Fruit fly (Drosophila melanogaster) whole organism, embryonic: Measurements from ENCODE around the gene CG8176.

Experiments used
- ATbp ChIP-seq: fragments of 200-800 bp; sonication (Bioruptor generic); optimal IDR thresholded peaks from 2 replicates; lab custom pipeline; 2017; ENCODE audit warnings: missing biosample characterization, mild to moderate bottlenecking, missing genetic modification characterization, missing genetic modification reagents
- Asciz ChIP-seq: fragments of 200-800 bp; sonication (Bioruptor generic); optimal IDR thresholded peaks from 2 replicates; lab custom pipeline; 2017; ENCODE audit warnings: missing biosample characterization, mild to moderate bottlenecking, missing genetic modification characterization, missing genetic modification reagents
- Blimp-1 ChIP-seq: fragments of 200-800 bp; sonication (Bioruptor generic); optimal IDR thresholded peaks from 3 replicates; lab custom pipeline; 2018; ENCODE audit warnings: missing biosample characterization, missing genetic modification characterization, mild to moderate bottlenecking, moderate library complexity, missing genetic modification reagents
- Bteb2 ChIP-seq: fragments of 200-800 bp; sonication (Bioruptor generic); optimal IDR thresholded peaks from 2 replicates; lab custom pipeline; 2016; ENCODE audit warnings: missing biosample characterization, missing genetic modification characterization
- CG10462 ChIP-seq: fragments of 200-800 bp; sonication (Bioruptor generic); optimal IDR thresholded peaks from 2 replicates; lab custom pipeline; 2016; ENCODE audit warnings: missing biosample characterization, missing genetic modification characterization
- CG11247 ChIP-seq: fragments of 200-800 bp; sonication (Bioruptor generic); IDR thresholded peaks from 2 replicates; pipeline ENCODE4 v1.3.6; 2022; ENCODE audit warnings: missing biosample characterization, missing genetic modification characterization
- CG11560 ChIP-seq: fragments of 200-800 bp; sonication (Bioruptor generic); IDR thresholded peaks from 3 replicates; pipeline ENCODE4 v1.3.6; 2022; ENCODE audit warnings: missing biosample characterization, missing genetic modification characterization
- CG14441 ChIP-seq: fragments of 200-800 bp; sonication (Bioruptor generic); IDR thresholded peaks from 2 replicates; pipeline ENCODE4 v1.3.6; 2022; ENCODE audit warnings: missing biosample characterization, missing genetic modification characterization
- CG1529 ChIP-seq: fragments of 200-800 bp; sonication (Bioruptor generic); optimal IDR thresholded peaks from 3 replicates; lab custom pipeline; 2018; ENCODE audit warnings: missing biosample characterization, missing genetic modification characterization
- CG18476 ChIP-seq: fragments of 200-800 bp; sonication (Bioruptor generic); optimal IDR thresholded peaks from 2 replicates; lab custom pipeline; 2016; ENCODE audit warnings: missing biosample characterization, mild to moderate bottlenecking, missing genetic modification characterization
- CG18599 ChIP-seq: fragments of 200-800 bp; sonication (Bioruptor generic); optimal IDR thresholded peaks from 3 replicates; lab custom pipeline; 2017; ENCODE audit warnings: missing biosample characterization, missing genetic modification characterization, mild to moderate bottlenecking, moderate library complexity, missing genetic modification reagents
- CG2116 ChIP-seq: fragments of 200-800 bp; sonication (Bioruptor generic); optimal IDR thresholded peaks from 3 replicates; lab custom pipeline; 2018; ENCODE audit warnings: missing biosample characterization, mild to moderate bottlenecking, missing genetic modification characterization
- CG2712 ChIP-seq: fragments of 200-800 bp; optimal IDR thresholded peaks from 3 replicates; lab custom pipeline; 2019; ENCODE audit warnings: missing biosample characterization, mild to moderate bottlenecking, missing genetic modification characterization, moderate library complexity
- CG2875 ChIP-seq: fragments of 200-800 bp; sonication (Bioruptor generic); optimal IDR thresholded peaks from 2 replicates; lab custom pipeline; 2017; ENCODE audit warnings: missing biosample characterization, mild to moderate bottlenecking, missing genetic modification characterization, missing genetic modification reagents
- CG3065 ChIP-seq: fragments of 200-800 bp; sonication (Bioruptor generic); optimal IDR thresholded peaks from 2 replicates; lab custom pipeline; 2016; ENCODE audit warnings: missing biosample characterization, missing genetic modification characterization
- CG4360 ChIP-seq: fragments of 200-800 bp; sonication (Bioruptor generic); IDR thresholded peaks from 2 replicates; pipeline ENCODE4 v1.3.6; 2022; ENCODE audit warnings: missing biosample characterization, missing genetic modification characterization
- CG6765 ChIP-seq: fragments of 200-800 bp; sonication (Bioruptor generic); optimal IDR thresholded peaks from 3 replicates; lab custom pipeline; 2017; ENCODE audit warnings: missing biosample characterization, mild to moderate bottlenecking, missing genetic modification characterization
- CG6813 ChIP-seq: fragments of 200-800 bp; sonication (Bioruptor generic); optimal IDR thresholded peaks from 2 replicates; lab custom pipeline; 2017; ENCODE audit warnings: missing biosample characterization, missing genetic modification characterization, mild to moderate bottlenecking, moderate library complexity, missing genetic modification reagents
- CG6854 ChIP-seq: fragments of 200-800 bp; sonication (Bioruptor generic); optimal IDR thresholded peaks from 3 replicates; lab custom pipeline; 2017; ENCODE audit warnings: missing biosample characterization, mild to moderate bottlenecking, missing genetic modification characterization
- CG7372 ChIP-seq: fragments of 200-800 bp; sonication (Bioruptor generic); IDR thresholded peaks from 2 replicates; pipeline ENCODE4 v1.3.6; 2022; ENCODE audit warnings: missing biosample characterization, missing genetic modification characterization
- CG8388 ChIP-seq: fragments of 200-800 bp; sonication (Bioruptor generic); optimal IDR thresholded peaks from 2 replicates; lab custom pipeline; 2019; ENCODE audit warnings: missing biosample characterization, mild to moderate bottlenecking, missing genetic modification characterization, moderate library complexity
- CG9609 ChIP-seq: fragments of 200-800 bp; sonication (Bioruptor generic); optimal IDR thresholded peaks from 3 replicates; lab custom pipeline; 2016; ENCODE audit warnings: missing biosample characterization, missing genetic modification characterization
- CG9817 ChIP-seq: fragments of 200-800 bp; sonication (Bioruptor generic); optimal IDR thresholded peaks from 2 replicates; lab custom pipeline; 2018; ENCODE audit warnings: missing biosample characterization, mild to moderate bottlenecking, missing genetic modification characterization, moderate library complexity
- D19A ChIP-seq: fragments of 200-800 bp; optimal IDR thresholded peaks from 3 replicates; lab custom pipeline; 2019; ENCODE audit warnings: missing biosample characterization, mild to moderate bottlenecking, missing genetic modification characterization, moderate library complexity
- E2f1 ChIP-seq: fragments of 200-800 bp; sonication (Bioruptor generic); IDR thresholded peaks from 2 replicates; pipeline ENCODE4 v1.3.6; 2022; ENCODE audit warnings: missing biosample characterization, missing genetic modification characterization
- H15 ChIP-seq: fragments of 200-800 bp; sonication (Bioruptor generic); IDR thresholded peaks from 3 replicates; pipeline ENCODE4 v1.3.6; 2022; ENCODE audit warnings: missing biosample characterization, missing genetic modification characterization
- HLHmδ ChIP-seq: fragments of 200-800 bp; sonication (Bioruptor generic); optimal IDR thresholded peaks from 2 replicates; lab custom pipeline; 2018; ENCODE audit warnings: missing biosample characterization, mild to moderate bottlenecking, missing genetic modification characterization, moderate library complexity
- Hmx ChIP-seq: fragments of 200-800 bp; sonication (Bioruptor generic); optimal IDR thresholded peaks from 2 replicates; lab custom pipeline; 2016; ENCODE audit warnings: missing biosample characterization, missing genetic modification characterization
- Jarid2 ChIP-seq: fragments of 200-800 bp; sonication (Bioruptor generic); optimal IDR thresholded peaks from 3 replicates; lab custom pipeline; 2017; ENCODE audit warnings: mild to moderate bottlenecking, missing biosample characterization, missing genetic modification reagents, missing genetic modification characterization
- Nf-YA ChIP-seq: fragments of 200-800 bp; sonication (Bioruptor generic); IDR thresholded peaks from 2 replicates; pipeline ENCODE4 v1.3.6; 2022; ENCODE audit warnings: missing biosample characterization, missing genetic modification characterization
- Opbp ChIP-seq: fragments of 200-800 bp; sonication (Bioruptor generic); IDR thresholded peaks from 3 replicates; pipeline ENCODE4 v1.3.6; 2022; ENCODE audit warnings: missing biosample characterization, missing genetic modification characterization; ENCODE audit not compliant: partially characterized antibody
- Six4 ChIP-seq: fragments of 200-800 bp; sonication (Bioruptor generic); optimal IDR thresholded peaks from 2 replicates; lab custom pipeline; 2016; ENCODE audit warnings: missing biosample characterization, missing genetic modification characterization
- Spps ChIP-seq: fragments of 200-800 bp; sonication (Bioruptor generic); optimal IDR thresholded peaks from 2 replicates; lab custom pipeline; 2018; ENCODE audit warnings: missing biosample characterization, mild to moderate bottlenecking, missing genetic modification characterization
- crc ChIP-seq: fragments of 200-800 bp; sonication (Bioruptor generic); optimal IDR thresholded peaks from 2 replicates; lab custom pipeline; 2016; ENCODE audit warnings: missing biosample characterization, missing genetic modification characterization
- fru ChIP-seq: fragments of >200 bp; optimal IDR thresholded peaks from 2 replicates; lab custom pipeline; 2017
- gcm ChIP-seq: fragments of 200-800 bp; sonication (Bioruptor generic); optimal IDR thresholded peaks from 2 replicates; lab custom pipeline; 2019; ENCODE audit warnings: missing biosample characterization, mild to moderate bottlenecking, missing genetic modification characterization, moderate library complexity
- hkb ChIP-seq, 2 experiments: fragments of 200-800 bp in 1 of 2; fragments of >200 bp in 1 of 2; sonication (Bioruptor generic) in 1 of 2; IDR thresholded peaks in 1 of 2; optimal IDR thresholded peaks in 1 of 2; 2 replicates each; pipeline versions ENCODE4 v1.3.6 to Lab custom; 2017 to 2022; ENCODE audit warnings: missing biosample characterization in 1 of 2, missing genetic modification characterization in 1 of 2
- mirr ChIP-seq: fragments of 200-800 bp; sonication (Bioruptor generic); optimal IDR thresholded peaks from 3 replicates; lab custom pipeline; 2018; ENCODE audit warnings: missing biosample characterization, mild to moderate bottlenecking, missing genetic modification characterization
- nau ChIP-seq: fragments of 200-800 bp; sonication (Bioruptor generic); optimal IDR thresholded peaks from 3 replicates; lab custom pipeline; 2017; ENCODE audit warnings: missing biosample characterization, mild to moderate bottlenecking, missing genetic modification characterization, missing genetic modification reagents
- p53 ChIP-seq: fragments of 200-800 bp; sonication (Bioruptor generic); optimal IDR thresholded peaks from 2 replicates; lab custom pipeline; 2016; ENCODE audit warnings: missing biosample characterization, missing genetic modification characterization
- pan ChIP-seq, 4 experiments: fragments of >200 bp in 3 of 4; fragments of 200-800 bp in 1 of 4; sonication (Bioruptor generic) in 1 of 4; optimal IDR thresholded peaks in 3 of 4; IDR thresholded peaks in 1 of 4; 2 replicates each; pipeline versions ENCODE4 v1.3.6 to Lab custom; 2017 to 2022; ENCODE audit warnings: missing biosample characterization in 2 of 4, missing genetic modification characterization in 2 of 4, mixed read lengths in 1 of 4
- peb ChIP-seq: fragments of 200-800 bp; sonication (Bioruptor generic); IDR thresholded peaks from 2 replicates; pipeline ENCODE4 v1.3.6; 2022; ENCODE audit warnings: missing biosample characterization, missing genetic modification characterization
- pum ChIP-seq: fragments of 200-800 bp; sonication (Bioruptor generic); optimal IDR thresholded peaks from 2 replicates; lab custom pipeline; 2016; ENCODE audit warnings: missing biosample characterization, missing genetic modification characterization
- sd ChIP-seq: fragments of 200-800 bp; sonication (Bioruptor generic); optimal IDR thresholded peaks from 3 replicates; lab custom pipeline; 2018; ENCODE audit warnings: missing biosample characterization, mild to moderate bottlenecking, missing genetic modification characterization, moderate library complexity
- so ChIP-seq: fragments of 200-800 bp; sonication (Bioruptor generic); IDR thresholded peaks from 3 replicates; pipeline ENCODE4 v1.3.6; 2022; ENCODE audit warnings: missing biosample characterization, missing genetic modification characterization
- toy ChIP-seq: fragments of 200-800 bp; sonication (Bioruptor generic); IDR thresholded peaks from 2 replicates; pipeline ENCODE4 v1.3.6; 2022; ENCODE audit warnings: missing biosample characterization, missing genetic modification characterization
- trh ChIP-seq: fragments of 200-800 bp; sonication (Bioruptor generic); optimal IDR thresholded peaks from 2 replicates; lab custom pipeline; 2016; ENCODE audit warnings: missing biosample characterization, missing genetic modification characterization
- ttk ChIP-seq: fragments of 200-800 bp; sonication (Bioruptor generic); IDR thresholded peaks from 2 replicates; pipeline ENCODE4 v2.1.2; 2022; ENCODE audit warnings: missing biosample characterization, missing genetic modification characterization
- wor ChIP-seq: fragments of 200-800 bp; sonication (Bioruptor generic); IDR thresholded peaks from 2 replicates; pipeline ENCODE4 v1.3.6; 2022; ENCODE audit warnings: missing biosample characterization, missing genetic modification characterization

Gene CG8176

dm6 chr3R:9572929-9573811 is 57.4 kb downstream of the CG8176 start (continued):
- TF ChIP-seq pum (no peak), peb (GFP tag; lab: Robert Waterston, UW) (no peak), sd (peak; percentile 76), Spps (no peak), Blimp-1 (GFP tag; lab: Kevin White, UChicago) (no peak), CG4360 (GFP tag; lab: Robert Waterston, UW) (peak; percentile 79), nau (no peak), Jarid2 (GFP tag; lab: Kevin White, UChicago) (peak; percentile 71), pan (optimal IDR thresholded peaks at IDR 0.05; lab: Kevin White, UChicago) (no peak), pan (GFP tag; optimal IDR thresholded peaks at IDR 0.05 in 1 of 2, IDR thresholded peaks at IDR 0.05 in 1 of 2) (no peak), CG3065 (GFP tag; lab: Kevin White, UChicago) (no peak), CG2712 (tag; lab: Kevin White, UChicago) (no peak), CG2116 (GFP tag; lab: Kevin White, UChicago) (no peak), trh (GFP tag; lab: Kevin White, UChicago) (no peak), CG6765 (no peak), fru (lab: Kevin White, UChicago) (no peak), Opbp (GFP tag; lab: Robert Waterston, UW) (no peak), wor (no peak), toy (GFP tag; lab: Robert Waterston, UW) (no peak), CG1529 (GFP tag; lab: Kevin White, UChicago) (no peak), Asciz (no peak), CG18476 (GFP tag; lab: Kevin White, UChicago) (no peak), CG6813 (GFP tag; lab: Kevin White, UChicago) (no peak), CG10462 (GFP tag; lab: Kevin White, UChicago) (no peak), D19A (tag; lab: Kevin White, UChicago) (no peak), CG8388 (GFP tag; lab: Kevin White, UChicago) (no peak), Bteb2 (GFP tag; lab: Kevin White, UChicago) (no peak), CG18599 (peak; percentile 19), Hmx (no peak), hkb (optimal IDR thresholded peaks at IDR 0.05; lab: Kevin White, UChicago) (no peak), hkb (GFP tag; IDR thresholded peaks at IDR 0.05; lab: Robert Waterston, UW) (no peak), CG11560 (tag; lab: Robert Waterston, UW) (no peak), so (GFP tag; lab: Robert Waterston, UW) (no peak), H15 (no peak), CG14441 (peak; percentile 38; the same call in 1 of the 2 replicates), p53 (GFP tag; lab: Kevin White, UChicago) (no peak), CG11247 (GFP tag; lab: Robert Waterston, UW) (no peak), HLHmδ (GFP tag; lab: Kevin White, UChicago) (no peak), Six4 (GFP tag; lab: Kevin White, UChicago) (no peak), Nf-YA (no peak), crc (GFP tag; lab: Kevin White, UChicago) (no peak), ATbp (GFP tag; lab: Kevin White, UChicago) (no peak), CG2875 (GFP tag; lab: Kevin White, UChicago) (no peak), mirr (GFP tag; lab: Kevin White, UChicago) (no peak), E2f1 (GFP tag; lab: Robert Waterston, UW) (no peak), CG9817 (tag; lab: Kevin White, UChicago) (no peak), CG6854 (no peak), gcm (no peak), CG9609 (GFP tag; lab: Kevin White, UChicago) (no peak), ttk (GFP tag; lab: Robert Waterston, UW) (0 out of 2 replicates have a peak, but pooled peaks have one; percentile 25), CG7372 (GFP tag; lab: Robert Waterston, UW) (no peak)
